Worm (Caenorhabditis elegans) whole organism, L4/young adult: ENCODE results near the gene glb-27.

ENCODE experiments used
- W03F9.2 ChIP-seq: fragments of 150-350 bp; optimal IDR thresholded peaks from 2 replicates; lab custom pipeline; 2014; ENCODE audit warnings: missing biosample characterization, missing genetic modification characterization
- him-1 ChIP-seq: sonication (generic microtip); optimal IDR thresholded peaks from 2 replicates; lab custom pipeline; 2016; ENCODE audit warnings: missing genotype, missing genetic modification reagents, missing genetic modification characterization, missing compliant biosample characterization

ce11 chrII:8559188-8559587 is 3.1 kb upstream of the glb-27 start:
- no peak for TF ChIP-seq W03F9.2
- no peak for TF ChIP-seq him-1
